Worm (Caenorhabditis elegans) whole organism, mixed stage, embryonic: ENCODE measurements around the gene Y22D7AL.11.

Experiments used
- M03D4.4 ChIP-seq: sonication (generic microtip); optimal IDR thresholded peaks from 2 replicates; lab custom pipeline; 2017; ENCODE audit warnings: mild to moderate bottlenecking, missing genetic modification characterization, missing compliant biosample characterization
- bed-3 ChIP-seq: fragments of 200-800 bp; sonication (Bioruptor generic); optimal IDR thresholded peaks from 3 replicates; lab custom pipeline; 2018; ENCODE audit warnings: mild to moderate bottlenecking, missing genetic modification characterization, moderate library complexity, missing compliant biosample characterization
- blmp-1 ChIP-seq: fragments of 150-350 bp; optimal IDR thresholded peaks from 2 replicates; lab custom pipeline; 2014; ENCODE audit warnings: missing biosample characterization, missing genetic modification characterization
- ceh-39 ChIP-seq: fragments of 150-350 bp; optimal IDR thresholded peaks from 2 replicates; lab custom pipeline; 2014; ENCODE audit warnings: missing biosample characterization, missing genetic modification characterization
- ceh-43 ChIP-seq: fragments of 200-800 bp; sonication (Bioruptor generic); optimal IDR thresholded peaks from 2 replicates; lab custom pipeline; 2018; ENCODE audit warnings: mild to moderate bottlenecking, missing genetic modification characterization, moderate library complexity, missing compliant biosample characterization
- ceh-83 ChIP-seq: fragments of 200-800 bp; sonication (Bioruptor generic); optimal IDR thresholded peaks from 2 replicates; lab custom pipeline; 2018; ENCODE audit warnings: mild to moderate bottlenecking, missing genetic modification characterization, missing compliant biosample characterization
- ces-1 ChIP-seq: fragments of 150-350 bp; optimal IDR thresholded peaks from 2 replicates; lab custom pipeline; 2014; ENCODE audit warnings: missing biosample characterization, missing genetic modification reagents, missing genetic modification characterization
- cnd-1 ChIP-seq: fragments of 200-800 bp; sonication (Bioruptor generic); optimal IDR thresholded peaks from 2 replicates; lab custom pipeline; 2018; ENCODE audit warnings: mild to moderate bottlenecking, missing genetic modification characterization, missing compliant biosample characterization
- elt-1 ChIP-seq: sonication (generic microtip); optimal IDR thresholded peaks from 2 replicates; lab custom pipeline; 2017; ENCODE audit warnings: missing genetic modification characterization, mild to moderate bottlenecking, missing compliant biosample characterization, antibody characterized with exemption, moderate library complexity, borderline replicate concordance; ENCODE audit not compliant: insufficient read depth
- elt-3 ChIP-seq: fragments of 150-350 bp; optimal IDR thresholded peaks from 2 replicates; lab custom pipeline; 2014; ENCODE audit warnings: missing biosample characterization, missing genetic modification characterization
- flh-1 ChIP-seq: fragments of 200-800 bp; sonication (Bioruptor generic); optimal IDR thresholded peaks from 2 replicates; lab custom pipeline; 2018; ENCODE audit warnings: mild to moderate bottlenecking, missing genetic modification characterization, moderate library complexity, missing compliant biosample characterization
- ham-2 ChIP-seq: fragments of 200-800 bp; sonication (Bioruptor generic); optimal IDR thresholded peaks from 2 replicates; lab custom pipeline; 2018; ENCODE audit warnings: mild to moderate bottlenecking, missing genetic modification characterization, missing compliant biosample characterization
- hlh-1 ChIP-seq: fragments of 150-350 bp; optimal IDR thresholded peaks from 2 replicates; lab custom pipeline; 2014; ENCODE audit warnings: missing biosample characterization, missing genetic modification reagents, missing genetic modification characterization
- lin-13 ChIP-seq: fragments of 150-350 bp; optimal IDR thresholded peaks from 2 replicates; lab custom pipeline; 2014; ENCODE audit warnings: missing biosample characterization, missing genetic modification characterization
- lin-32 ChIP-seq: fragments of 200-800 bp; sonication (Bioruptor generic); optimal IDR thresholded peaks from 2 replicates; lab custom pipeline; 2018; ENCODE audit warnings: mild to moderate bottlenecking, missing genetic modification characterization, missing compliant biosample characterization
- lsy-2 ChIP-seq: fragments of 150-350 bp; optimal IDR thresholded peaks from 2 replicates; lab custom pipeline; 2014; ENCODE audit warnings: missing biosample characterization, missing genetic modification characterization
- mab-5 ChIP-seq: fragments of 150-350 bp; optimal IDR thresholded peaks from 2 replicates; lab custom pipeline; 2014; ENCODE audit warnings: missing biosample characterization, missing genetic modification characterization
- mep-1 ChIP-seq: fragments of 150-350 bp; optimal IDR thresholded peaks from 2 replicates; lab custom pipeline; 2017; ENCODE audit warnings: missing biosample characterization, missing genetic modification reagents, missing genetic modification characterization, inconsistent platforms
- mls-2 ChIP-seq: sonication (generic microtip); optimal IDR thresholded peaks from 2 replicates; lab custom pipeline; 2016; ENCODE audit warnings: mild to moderate bottlenecking, missing genetic modification characterization, moderate library complexity, missing compliant biosample characterization
- nhr-12 ChIP-seq: fragments of 150-350 bp; optimal IDR thresholded peaks from 2 replicates; lab custom pipeline; 2014; ENCODE audit warnings: missing biosample characterization, missing genetic modification characterization
- nhr-2 ChIP-seq: fragments of 150-350 bp; optimal IDR thresholded peaks from 2 replicates; lab custom pipeline; 2014; ENCODE audit warnings: missing biosample characterization, missing genetic modification characterization
- nhr-237 ChIP-seq: fragments of 150-350 bp; optimal IDR thresholded peaks from 2 replicates; lab custom pipeline; 2014; ENCODE audit warnings: missing biosample characterization, missing genetic modification characterization
- nhr-28 ChIP-seq: fragments of 150-350 bp; optimal IDR thresholded peaks from 2 replicates; lab custom pipeline; 2014; ENCODE audit warnings: missing biosample characterization, missing genetic modification characterization
- nhr-76 ChIP-seq: sonication (generic microtip); optimal IDR thresholded peaks from 2 replicates; lab custom pipeline; 2017; ENCODE audit warnings: missing biosample characterization, missing genetic modification characterization
- pha-4 ChIP-seq: fragments of 150-350 bp; optimal IDR thresholded peaks from 2 replicates; lab custom pipeline; 2018; ENCODE audit warnings: missing biosample characterization, missing genetic modification reagents, missing genetic modification characterization
- sem-2 ChIP-seq: fragments of 200-800 bp; sonication (Bioruptor generic); optimal IDR thresholded peaks from 2 replicates; lab custom pipeline; 2018; ENCODE audit warnings: mild to moderate bottlenecking, missing genetic modification characterization, missing compliant biosample characterization
- snpc-4 ChIP-seq: fragments of 150-350 bp; optimal IDR thresholded peaks from 2 replicates; lab custom pipeline; 2014; ENCODE audit warnings: missing biosample characterization, missing genetic modification characterization
- sptf-1 ChIP-seq: sonication (generic microtip); optimal IDR thresholded peaks from 2 replicates; lab custom pipeline; 2017; ENCODE audit warnings: mild to moderate bottlenecking, missing genetic modification characterization, moderate library complexity, missing compliant biosample characterization
- tbx-8 ChIP-seq: fragments of 200-800 bp; sonication (Bioruptor generic); optimal IDR thresholded peaks from 2 replicates; lab custom pipeline; 2018; ENCODE audit warnings: mild to moderate bottlenecking, missing genetic modification characterization, moderate library complexity, missing compliant biosample characterization
- unc-120 ChIP-seq: sonication (generic microtip); optimal IDR thresholded peaks from 2 replicates; lab custom pipeline; 2017; ENCODE audit warnings: missing genetic modification characterization, missing compliant biosample characterization; ENCODE audit not compliant: poor library complexity, severe bottlenecking
- unc-39 ChIP-seq: fragments of 150-350 bp; optimal IDR thresholded peaks from 2 replicates; lab custom pipeline; 2014; ENCODE audit warnings: missing biosample characterization, missing genetic modification characterization
- unc-62 ChIP-seq: fragments of 150-350 bp; optimal IDR thresholded peaks from 2 replicates; lab custom pipeline; 2014; ENCODE audit warnings: missing biosample characterization, missing genetic modification reagents, missing genetic modification characterization
- zip-8 ChIP-seq: fragments of 150-350 bp; optimal IDR thresholded peaks from 2 replicates; lab custom pipeline; 2014; ENCODE audit warnings: missing biosample characterization, missing genetic modification characterization
- ztf-11 ChIP-seq: fragments of 150-350 bp; optimal IDR thresholded peaks from 2 replicates; lab custom pipeline; 2014; ENCODE audit warnings: missing biosample characterization, missing genetic modification characterization

Y22D7AL.11 gene

ce11 chrIII:1678671-1679070 lies 44.5 kb upstream of the Y22D7AL.11 start:
- TF ChIP-seq sptf-1 (tag; lab: Kevin White, UChicago), result no peak
- TF ChIP-seq unc-120 (tag; lab: Kevin White, UChicago), result peak; percentile 27
- TF ChIP-seq ztf-11, result no peak
- peak; percentile 47 for TF ChIP-seq hlh-1

ce11 chrIII:1676588-1676987 lies 42.4 kb upstream of the Y22D7AL.11 start, which contains the start of gene Y22D7AR.6:
Gene Y22D7AR.6, minus strand, starts transcription at chrIII:1676721.
- TF ChIP-seq bed-3 (GFP tag; lab: Kevin White, UChicago) (no peak), ham-2 (GFP tag; lab: Kevin White, UChicago) (no peak), ztf-11 (no peak), unc-120 (tag; lab: Kevin White, UChicago) (no peak), zip-8 (tag; lab: Kevin White, UChicago) (no peak), lsy-2 (tag; lab: Kevin White, UChicago) (no peak), sem-2 (GFP tag; lab: Kevin White, UChicago) (no peak), snpc-4 (tag; lab: Kevin White, UChicago) (no peak), ceh-39 (tag; lab: Kevin White, UChicago) (no peak), elt-1 (tag; lab: Kevin White, UChicago) (no peak), pha-4 (no peak), nhr-28 (no peak)

- TF ChIP-seq elt-3 (tag; lab: Kevin White, UChicago), result no peak
- TF ChIP-seq ceh-43 (GFP tag; lab: Kevin White, UChicago), result no peak
- no peak for TF ChIP-seq hlh-1
- no peak for TF ChIP-seq mab-5 (tag; lab: Kevin White, UChicago)
- no peak for TF ChIP-seq sem-2 (GFP tag; lab: Kevin White, UChicago)
- TF ChIP-seq flh-1 (GFP tag; lab: Kevin White, UChicago), result no peak
- no peak for TF ChIP-seq M03D4.4 (tag; lab: Kevin White, UChicago)
- TF ChIP-seq snpc-4 (tag; lab: Kevin White, UChicago), result no peak
- no peak for TF ChIP-seq nhr-76 (tag; lab: Kevin White, UChicago)
- TF ChIP-seq blmp-1, result no peak
- TF ChIP-seq zip-8 (tag; lab: Kevin White, UChicago), result no peak
- TF ChIP-seq unc-120 (tag; lab: Kevin White, UChicago), result no peak
Measured at ce11 chrIII:1674760-1675159, 40.6 kb upstream of the Y22D7AL.11 start.

ce11 chrIII:1673320-1673719 lies 39.1 kb upstream of the Y22D7AL.11 start:
- no peak for TF ChIP-seq nhr-12
- no peak for TF ChIP-seq ztf-11
- TF ChIP-seq nhr-237 (tag; lab: Kevin White, UChicago), result no peak
- TF ChIP-seq unc-120 (tag; lab: Kevin White, UChicago), result no peak
- no peak for TF ChIP-seq ces-1 (GFP tag; lab: Kevin White, UChicago)
- TF ChIP-seq lsy-2 (tag; lab: Kevin White, UChicago), result no peak
- TF ChIP-seq unc-62, result no peak
- no peak for TF ChIP-seq ceh-83
- TF ChIP-seq ceh-39 (tag; lab: Kevin White, UChicago), result no peak
- TF ChIP-seq flh-1 (GFP tag; lab: Kevin White, UChicago), result no peak
- TF ChIP-seq M03D4.4 (tag; lab: Kevin White, UChicago), result no peak
- TF ChIP-seq mab-5 (tag; lab: Kevin White, UChicago), result no peak
- no peak for TF ChIP-seq cnd-1
- TF ChIP-seq ham-2 (GFP tag; lab: Kevin White, UChicago), result no peak

- TF ChIP-seq lin-32 (GFP tag; lab: Kevin White, UChicago) (no peak), zip-8 (tag; lab: Kevin White, UChicago) (no peak), mab-5 (tag; lab: Kevin White, UChicago) (no peak), nhr-2 (no peak), flh-1 (GFP tag; lab: Kevin White, UChicago) (no peak), tbx-8 (no peak), nhr-237 (tag; lab: Kevin White, UChicago) (no peak), M03D4.4 (tag; lab: Kevin White, UChicago) (no peak), unc-39 (tag; lab: Kevin White, UChicago) (no peak), mls-2 (tag; lab: Kevin White, UChicago) (no peak), lsy-2 (tag; lab: Kevin White, UChicago) (no peak), nhr-12 (no peak), lin-13 (tag; lab: Kevin White, UChicago) (no peak), blmp-1 (no peak), snpc-4 (tag; lab: Kevin White, UChicago) (no peak), mep-1 (no peak), pha-4 (no peak)
Measured at ce11 chrIII:1668519-1668918, 34.3 kb upstream of the Y22D7AL.11 start, which contains the start of gene glb-30. Gene glb-30, minus strand, starts transcription at chrIII:1668619.
